Worm (Caenorhabditis elegans): ENCODE data around the gene lip-1.

Gene lip-1

DNA sequence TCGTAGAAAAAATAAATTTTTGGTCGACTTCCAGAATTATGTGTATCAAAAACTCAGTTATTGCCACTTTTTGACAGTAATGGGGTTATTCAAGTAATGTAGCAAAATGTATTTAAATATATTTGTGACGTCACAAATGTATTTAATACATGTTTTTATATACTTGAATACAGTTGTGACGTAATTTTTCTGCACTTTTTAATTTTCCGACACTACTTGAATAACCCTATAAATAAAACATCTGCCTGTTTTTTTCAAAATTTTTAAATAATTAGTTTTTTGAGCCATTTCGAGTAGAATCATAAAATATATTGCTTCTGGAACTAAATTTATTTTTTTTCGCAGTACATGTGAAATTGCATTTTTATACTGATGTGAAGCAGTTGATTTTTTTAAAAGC, 39.5 kb upstream of the lip-1 start:
- TF ChIP-seq fos-1 (tag; optimal IDR thresholded peaks at IDR 0.05): no peak
- no peak for TF ChIP-seq zip-11 (GFP tag; IDR thresholded peaks at IDR 0.05)
- TF ChIP-seq F37D6.2 (tag; optimal IDR thresholded peaks at IDR 0.05): no peak
- no peak for TF ChIP-seq T20F7.1 (GFP tag; optimal IDR thresholded peaks at IDR 0.05)
- TF ChIP-seq zip-2 (tag; optimal IDR thresholded peaks at IDR 0.05): no peak
- TF ChIP-seq dmd-6 (GFP tag; IDR thresholded peaks at IDR 0.05): no peak
- TF ChIP-seq mxl-2 (GFP tag; conservative IDR thresholded peaks at IDR 0.05): no peak
- no peak for TF ChIP-seq mxl-3 (GFP tag; optimal IDR thresholded peaks at IDR 0.05)
- TF ChIP-seq unc-62 (GFP tag; optimal IDR thresholded peaks at IDR 0.05 in 1 of 2): no peak
- no peak for TF ChIP-seq unc-62 (tag; optimal IDR thresholded peaks at IDR 0.05)
- no peak for TF ChIP-seq snpc-1.2 (GFP tag; IDR thresholded peaks at IDR 0.05)
- no peak for TF ChIP-seq dmd-9 (GFP tag; IDR thresholded peaks at IDR 0.05)
- TF ChIP-seq lin-38 (GFP tag; IDR thresholded peaks at IDR 0.05): no peak
- TF ChIP-seq F49E8.2 (tag; optimal IDR thresholded peaks at IDR 0.05; ENCODE audit: borderline replicate concordance): no peak

DNA sequence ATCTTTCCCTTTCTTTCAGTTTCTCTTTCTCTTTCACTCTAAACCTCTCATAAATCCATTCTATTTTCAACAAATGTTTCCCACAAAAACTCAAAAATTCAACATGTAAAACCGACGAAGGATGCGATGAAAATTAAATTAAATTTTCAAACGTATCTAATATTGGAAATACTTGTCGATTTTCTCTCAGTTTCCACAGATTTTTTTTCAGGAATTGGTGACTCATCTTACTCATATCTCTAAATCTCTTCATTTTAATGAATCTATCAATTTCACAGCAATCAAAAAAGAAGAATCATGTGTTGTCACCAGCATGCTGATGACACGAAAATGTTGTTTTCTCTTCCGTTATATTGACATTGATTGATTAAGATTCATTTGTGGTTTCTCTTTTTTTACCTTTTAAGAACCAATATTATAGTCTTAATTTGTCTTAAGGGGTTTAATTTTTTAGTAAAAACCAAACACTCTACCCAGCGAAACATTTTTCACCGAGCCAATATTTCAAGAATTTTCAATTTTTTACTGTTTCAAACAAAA, 38.9 kb upstream of the lip-1 start:
- TF ChIP-seq hlh-30 (tag; optimal IDR thresholded peaks at IDR 0.05; ENCODE audit: insufficient read depth) (peak; percentile 37), madf-5 (GFP tag; IDR thresholded peaks at IDR 0.05) (no peak), nhr-28 (tag; optimal IDR thresholded peaks at IDR 0.05) (peak; percentile 3), daf-16 (GFP tag; optimal IDR thresholded peaks at IDR 0.05) (peak in 1 of 2 experiments; percentile 3), daf-16 (tag; optimal IDR thresholded peaks at IDR 0.05) (no peak), fos-1 (tag; optimal IDR thresholded peaks at IDR 0.05) (peak; percentile 47), mep-1 (tag; optimal IDR thresholded peaks at IDR 0.05) (no peak), ceh-62 (tag; optimal IDR thresholded peaks at IDR 0.05) (no peak)

DNA sequence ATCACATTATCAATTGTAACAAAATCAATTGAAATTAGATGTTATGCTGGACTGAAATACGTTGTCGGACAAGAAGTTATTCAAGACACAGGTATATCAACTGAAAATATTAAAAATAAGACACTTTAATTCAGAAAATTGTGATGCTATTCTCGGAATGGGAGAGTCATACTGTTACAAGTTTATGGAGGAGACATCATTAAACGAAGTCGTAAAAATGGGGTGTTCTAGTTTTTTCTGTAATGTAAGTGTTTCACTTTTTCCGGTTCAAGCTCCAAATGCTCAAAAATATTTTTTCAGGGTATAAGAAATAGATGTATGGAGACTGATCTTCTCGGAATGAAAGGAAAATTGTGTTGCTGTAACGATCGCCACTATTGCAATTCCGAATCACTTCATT, 37.9 kb upstream of the lip-1 start, which contains the start of gene C17H12.37:
Gene C17H12.37, plus strand, starts transcription at position 301 of the 400 bp plus-strand sequence.
- TF ChIP-seq unc-62 (GFP tag; optimal IDR thresholded peaks at IDR 0.05 in 1 of 2) (peak in 1 of 2 experiments; percentile 39), unc-62 (tag; optimal IDR thresholded peaks at IDR 0.05) (no peak), ama-1 (optimal IDR thresholded peaks at IDR 0.05) (no peak), aha-1 (tag) (peak; percentile 14)

DNA sequence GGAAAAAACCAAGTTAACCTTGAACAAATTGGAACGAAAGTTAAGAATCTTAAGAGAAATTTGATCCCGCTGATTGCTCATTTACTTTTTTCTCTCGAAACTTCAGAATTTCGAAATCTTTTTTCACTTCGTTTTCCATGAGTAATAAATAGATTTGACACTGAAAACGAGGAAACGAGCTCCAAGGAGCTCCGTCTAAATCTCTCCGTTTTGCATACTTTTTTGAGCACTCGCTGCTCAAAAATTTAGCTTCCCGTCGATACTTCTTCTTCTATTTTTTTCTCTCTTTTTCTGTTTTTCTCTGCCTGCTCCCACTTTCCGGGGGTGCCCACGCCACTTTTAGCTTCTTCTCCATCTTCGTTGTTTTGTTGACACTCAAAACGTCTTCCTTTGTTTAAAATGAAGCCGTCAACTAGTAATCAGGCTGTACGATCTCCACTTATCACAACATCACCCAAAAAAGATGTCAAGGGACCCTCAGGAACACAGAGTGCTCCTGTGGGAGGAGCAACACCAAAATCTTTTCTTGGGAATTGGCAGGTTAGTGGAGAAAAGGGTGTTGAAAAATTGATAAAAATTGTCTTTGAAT, 36.2 kb upstream of the lip-1 start, which contains the start of gene C17H12.10:
Gene C17H12.10, plus strand, starts transcription at position 325 of the 589 bp plus-strand sequence.
- TF ChIP-seq unc-62 (GFP tag; optimal IDR thresholded peaks at IDR 0.05 in 1 of 2) (peak in 1 of 2 experiments; percentile 53), unc-62 (tag; optimal IDR thresholded peaks at IDR 0.05) (no peak), mdl-1 (tag; optimal IDR thresholded peaks at IDR 0.05) (peak in 1 of 2 experiments; percentile 2), nhr-11 (tag; optimal IDR thresholded peaks at IDR 0.05) (peak; percentile 31), ceh-82 (tag; optimal IDR thresholded peaks at IDR 0.05) (no peak), fkh-10 (GFP tag; optimal IDR thresholded peaks at IDR 0.05) (peak; percentile 37), rbr-2 (tag; optimal IDR thresholded peaks at IDR 0.05) (peak; percentile 44), zip-11 (GFP tag; IDR thresholded peaks at IDR 0.05) (no peak), mep-1 (tag; optimal IDR thresholded peaks at IDR 0.05) (peak; percentile 46), ces-1 (GFP tag; optimal IDR thresholded peaks at IDR 0.05) (peak; percentile 70), ceh-44 (GFP tag; IDR thresholded peaks at IDR 0.05) (no peak), aha-1 (tag) (peak; percentile 44), ctbp-1 (GFP tag; IDR thresholded peaks at IDR 0.05) (0 out of 2 replicates have a peak, but pooled peaks have one; percentile 46), nhr-237 (tag; optimal IDR thresholded peaks at IDR 0.05) (no peak)

DNA sequence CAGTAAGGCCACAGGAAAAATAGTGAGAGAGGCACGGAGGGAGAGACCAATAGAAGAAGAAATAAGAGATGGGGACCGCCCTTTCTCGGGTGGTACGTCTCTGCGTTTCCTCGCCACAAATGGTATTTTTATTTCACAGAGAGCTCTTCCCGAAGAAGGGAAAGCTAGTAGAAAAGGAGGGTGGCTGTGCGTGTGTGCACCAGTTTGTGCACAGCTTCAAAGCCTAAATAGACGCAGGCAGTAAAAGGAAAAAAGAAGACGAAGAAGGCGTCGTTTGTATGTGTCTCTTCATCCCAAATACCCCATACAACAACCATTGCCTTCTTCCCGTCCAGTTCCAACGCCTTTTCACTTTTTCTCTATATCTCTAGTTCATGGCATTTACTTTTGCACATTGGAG, 33.0 kb upstream of the lip-1 start:
- TF ChIP-seq fkh-10 (GFP tag; optimal IDR thresholded peaks at IDR 0.05): peak; percentile 85
- TF ChIP-seq ctbp-1 (GFP tag; IDR thresholded peaks at IDR 0.05): peak; percentile 69
- no peak for TF ChIP-seq cey-2 (tag; optimal IDR thresholded peaks at IDR 0.05; ENCODE audit: borderline replicate concordance, insufficient read depth)
- TF ChIP-seq lsy-2 (tag; optimal IDR thresholded peaks at IDR 0.05): peak; percentile 11 to 66
- TF ChIP-seq hlh-30 (tag; optimal IDR thresholded peaks at IDR 0.05; ENCODE audit: insufficient read depth): peak; percentile 36
- no peak for TF ChIP-seq spr-3 (GFP tag; optimal IDR thresholded peaks at IDR 0.05)
- peak in 1 of 2 experiments; percentile 47 for TF ChIP-seq mdl-1 (tag; optimal IDR thresholded peaks at IDR 0.05)
- TF ChIP-seq F26F4.8 (GFP tag; conservative IDR thresholded peaks at IDR 0.05): 0 out of 2 replicates have a peak, but pooled peaks have one; percentile 16
- 0 out of 2 replicates have a peak, but pooled peaks have one; percentile 16 for TF ChIP-seq ZK337.2 (GFP tag; IDR thresholded peaks at IDR 0.05)
- TF ChIP-seq hmg-1.1 (GFP tag; IDR thresholded peaks at IDR 0.05): peak; percentile 84
- no peak for TF ChIP-seq nhr-48 (tag; optimal IDR thresholded peaks at IDR 0.05)
- peak; percentile 71 for TF ChIP-seq mep-1 (tag; optimal IDR thresholded peaks at IDR 0.05)
- TF ChIP-seq F37D6.2 (tag; optimal IDR thresholded peaks at IDR 0.05): peak; percentile 60
- TF ChIP-seq ceh-32 (tag; optimal IDR thresholded peaks at IDR 0.05; ENCODE audit: poor library complexity): no peak
- peak; percentile 99 for TF ChIP-seq aha-1 (tag)
- TF ChIP-seq hif-1 (tag; optimal IDR thresholded peaks at IDR 0.05): peak in 1 of 2 experiments; percentile 40
- TF ChIP-seq skn-1 (tag; optimal IDR thresholded peaks at IDR 0.05): no peak
- peak; percentile 72 for TF ChIP-seq rbr-2 (tag; optimal IDR thresholded peaks at IDR 0.05)
